Fruit fly (Drosophila melanogaster): ENCODE results near the gene CG8927.
A peak's percentile ranks its signal among the peaks of the same experiment; 100 is the strongest.

Gene CG8927

DNA sequence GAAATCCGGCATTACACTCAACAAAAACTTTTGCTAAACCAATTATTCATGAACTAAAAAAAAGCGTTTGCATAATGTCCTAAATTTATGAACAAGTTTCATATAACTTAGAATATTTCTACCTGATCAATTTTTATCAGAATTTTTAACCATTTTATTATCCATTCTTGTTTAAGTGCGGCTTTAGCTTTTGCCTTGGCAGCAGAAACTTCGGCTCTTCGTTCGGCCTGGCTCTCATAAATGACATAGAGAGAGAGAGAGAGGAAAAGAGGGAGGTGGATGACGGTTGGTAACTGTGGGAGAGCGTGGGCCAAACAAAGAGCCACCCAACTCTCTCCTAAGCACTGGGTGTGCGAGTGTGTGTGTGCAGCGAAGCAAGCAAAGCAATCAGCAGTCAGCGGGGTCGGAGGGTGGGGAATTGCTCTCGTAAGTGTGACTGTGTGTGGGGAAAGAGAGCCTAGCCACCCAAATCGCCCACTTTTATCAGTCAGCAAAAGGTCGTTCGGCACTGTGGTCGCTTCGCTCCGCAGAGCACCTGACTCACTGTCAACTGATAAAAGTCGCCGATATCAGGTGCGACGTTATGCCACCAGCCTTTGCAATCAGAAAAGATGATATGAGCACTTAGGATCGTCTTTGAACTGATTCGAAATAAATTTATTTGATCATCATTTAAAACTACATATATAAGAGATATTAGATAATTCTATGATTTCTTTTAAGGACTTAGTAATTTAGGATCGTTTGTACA, 43.8 kb downstream of the CG8927 start (continued):
- TF ChIP-seq Doc2 (GFP tag; IDR thresholded peaks at IDR 0.05): no peak
- TF ChIP-seq CG6654 (GFP tag; optimal IDR thresholded peaks at IDR 0.05): peak; percentile 88
- peak; percentile 97 for TF ChIP-seq slp2 (GFP tag; optimal IDR thresholded peaks at IDR 0.05)
- peak; percentile 76 for TF ChIP-seq CG7928 (GFP tag; optimal IDR thresholded peaks at IDR 0.05)
- no peak for TF ChIP-seq Dref (GFP tag; IDR thresholded peaks at IDR 0.05)
- peak; percentile 95 for TF ChIP-seq CG1602 (GFP tag; optimal IDR thresholded peaks at IDR 0.05)
- TF ChIP-seq so (GFP tag; IDR thresholded peaks at IDR 0.05): no peak
- TF ChIP-seq CG15601 (tag; optimal IDR thresholded peaks at IDR 0.05): peak; percentile 98
- no peak for TF ChIP-seq CG13287 (GFP tag; IDR thresholded peaks at IDR 0.05; ENCODE audit: partially characterized antibody)
- peak; percentile 97 for TF ChIP-seq CG17568 (GFP tag; optimal IDR thresholded peaks at IDR 0.05)
- TF ChIP-seq NC2α (GFP tag; optimal IDR thresholded peaks at IDR 0.05): peak; percentile 96
- TF ChIP-seq lab (GFP tag; optimal IDR thresholded peaks at IDR 0.05): peak; percentile 99
- no peak for TF ChIP-seq CG7963 (GFP tag; IDR thresholded peaks at IDR 0.05; ENCODE audit: partially characterized antibody)
- peak; percentile 96 for TF ChIP-seq NC2β (GFP tag; optimal IDR thresholded peaks at IDR 0.05)
- TF ChIP-seq tap (tag; optimal IDR thresholded peaks at IDR 0.05): peak; percentile 98
- no peak for TF ChIP-seq CG11085 (GFP tag; IDR thresholded peaks at IDR 0.05)
- TF ChIP-seq hkb (optimal IDR thresholded peaks at IDR 0.05): no peak
- TF ChIP-seq hkb (GFP tag; IDR thresholded peaks at IDR 0.05): no peak
- peak; percentile 78 for TF ChIP-seq CG15696 (tag; optimal IDR thresholded peaks at IDR 0.05)
- peak; percentile 97 for TF ChIP-seq CG12744 (GFP tag; optimal IDR thresholded peaks at IDR 0.05)
- TF ChIP-seq CG6175 (GFP tag; IDR thresholded peaks at IDR 0.05): no peak
- peak; percentile 95 for TF ChIP-seq sqz (GFP tag; optimal IDR thresholded peaks at IDR 0.05)
- peak; percentile 92 for TF ChIP-seq CG8290 (GFP tag; optimal IDR thresholded peaks at IDR 0.05)
- peak; percentile 74 to 82 for TF ChIP-seq CG8290 (tag; optimal IDR thresholded peaks at IDR 0.05)
- peak; percentile 95 for TF ChIP-seq Lhr (GFP tag; optimal IDR thresholded peaks at IDR 0.05)
- TF ChIP-seq H2.0 (GFP tag; IDR thresholded peaks at IDR 0.05): no peak
- TF ChIP-seq ATbp (GFP tag; optimal IDR thresholded peaks at IDR 0.05): peak; percentile 98
- peak; percentile 97 for TF ChIP-seq grau (tag; optimal IDR thresholded peaks at IDR 0.05)
- peak; percentile 99 for TF ChIP-seq CG10979 (tag; optimal IDR thresholded peaks at IDR 0.05)
- TF ChIP-seq Ravus (GFP tag; IDR thresholded peaks at IDR 0.05): no peak
- TF ChIP-seq Antp (GFP tag; optimal IDR thresholded peaks at IDR 0.05): peak; percentile 97
- peak; percentile 96 for TF ChIP-seq CrebB (tag; optimal IDR thresholded peaks at IDR 0.05)
- TF ChIP-seq maf-S (GFP tag; optimal IDR thresholded peaks at IDR 0.05): peak; percentile 96
- TF ChIP-seq ato (GFP tag; IDR thresholded peaks at IDR 0.05; ENCODE audit: partially characterized antibody): no peak
- TF ChIP-seq CG18599 (GFP tag; optimal IDR thresholded peaks at IDR 0.05): peak; percentile 99
- peak; percentile 97 for TF ChIP-seq CG9609 (GFP tag; optimal IDR thresholded peaks at IDR 0.05)
- no peak for TF ChIP-seq Taf1 (GFP tag; IDR thresholded peaks at IDR 0.05)
- TF ChIP-seq dmrt11E (tag; optimal IDR thresholded peaks at IDR 0.05): peak; percentile 97
- peak; percentile 92 for TF ChIP-seq CG4282 (GFP tag; optimal IDR thresholded peaks at IDR 0.05)
- no peak for TF ChIP-seq CkIIα-i1 (GFP tag; IDR thresholded peaks at IDR 0.05)
- TF ChIP-seq Dp (GFP tag; optimal IDR thresholded peaks at IDR 0.05): peak; percentile 26
- TF ChIP-seq CG31388 (GFP tag; optimal IDR thresholded peaks at IDR 0.05): peak; percentile 94
- peak; percentile 93 for TF ChIP-seq sima (GFP tag; optimal IDR thresholded peaks at IDR 0.05)
- no peak for TF ChIP-seq chinmo (GFP tag; IDR thresholded peaks at IDR 0.05; ENCODE audit: partially characterized antibody)
- no peak for TF ChIP-seq sob (GFP tag; IDR thresholded peaks at IDR 0.05)
- TF ChIP-seq kah (GFP tag; optimal IDR thresholded peaks at IDR 0.05): peak; percentile 91
- TF ChIP-seq nerfin-1 (tag; optimal IDR thresholded peaks at IDR 0.05): peak; percentile 96
- TF ChIP-seq Atf-2 (GFP tag; optimal IDR thresholded peaks at IDR 0.05): peak; percentile 96
- peak; percentile 93 for TF ChIP-seq CG11723 (GFP tag; optimal IDR thresholded peaks at IDR 0.05)
